Worm (Caenorhabditis elegans): ENCODE data around the gene F54D5.9.

ce11 chrII:11582698-11583097, 38.1 kb upstream of the F54D5.9 start, which contains the start of gene ints-7:
- TF ChIP-seq elt-1 (tag; optimal IDR thresholded peaks at IDR 0.05) (no peak), blmp-1 (tag; optimal IDR thresholded peaks at IDR 0.05; ENCODE audit: insufficient read depth) (no peak), R02D3.7 (tag; optimal IDR thresholded peaks at IDR 0.05) (no peak), ztf-11 (tag; optimal IDR thresholded peaks at IDR 0.05) (no peak), elt-3 (tag; optimal IDR thresholded peaks at IDR 0.05) (no peak)
